Fruit fly (Drosophila melanogaster): Measurements from ENCODE around the gene PolA1.

The PolA1 gene

DNA sequence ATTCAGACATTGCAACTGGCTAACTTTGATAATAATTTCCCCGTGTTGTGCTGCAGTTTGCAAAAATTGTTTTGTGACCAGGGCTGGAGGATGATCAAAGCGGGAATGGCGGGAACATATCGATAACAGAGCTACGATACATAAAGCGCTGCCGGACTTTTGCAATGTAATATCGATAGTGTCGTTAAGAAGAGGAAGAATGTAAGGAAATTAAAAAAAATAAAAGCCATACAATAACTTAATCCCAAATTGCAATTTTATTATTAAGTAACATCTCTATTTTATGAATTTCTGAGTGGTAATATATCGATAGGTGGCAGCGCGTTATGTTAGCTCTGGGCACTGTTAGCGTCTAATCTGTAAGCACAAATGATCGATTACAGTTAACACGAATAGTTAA, at the start of gene PolA1:
Gene PolA1, minus strand, starts transcription at position 115 of the 400 bp plus-strand sequence.
- TF ChIP-seq CG17801 (GFP tag; optimal IDR thresholded peaks at IDR 0.05; ENCODE audit: partially characterized antibody), result no peak

DNA sequence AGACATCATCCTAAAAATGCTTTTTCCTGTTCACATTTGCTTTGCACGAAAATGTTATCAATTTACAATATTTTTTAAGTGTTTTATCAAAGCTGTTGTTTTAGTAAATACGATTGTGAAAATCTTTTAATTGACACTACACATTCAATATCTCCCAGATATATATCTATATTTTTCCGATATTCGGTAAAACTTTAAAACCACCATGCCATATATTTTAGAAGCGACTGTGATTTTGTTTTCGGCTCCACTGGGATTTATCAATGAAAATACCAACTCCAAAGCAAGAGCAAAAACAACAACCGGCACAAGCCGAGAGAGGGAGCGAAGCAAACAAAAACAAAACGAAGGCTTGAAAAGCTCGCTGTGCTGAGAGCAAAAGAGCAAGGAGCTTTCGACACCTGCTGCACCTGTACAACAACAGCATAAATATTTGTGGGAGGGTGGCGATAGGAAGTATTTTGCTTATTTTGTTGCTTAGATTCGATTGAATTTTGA, 48.4 kb upstream of the PolA1 start:
- no peak for TF ChIP-seq CG17801 (GFP tag; optimal IDR thresholded peaks at IDR 0.05; ENCODE audit: partially characterized antibody)

DNA sequence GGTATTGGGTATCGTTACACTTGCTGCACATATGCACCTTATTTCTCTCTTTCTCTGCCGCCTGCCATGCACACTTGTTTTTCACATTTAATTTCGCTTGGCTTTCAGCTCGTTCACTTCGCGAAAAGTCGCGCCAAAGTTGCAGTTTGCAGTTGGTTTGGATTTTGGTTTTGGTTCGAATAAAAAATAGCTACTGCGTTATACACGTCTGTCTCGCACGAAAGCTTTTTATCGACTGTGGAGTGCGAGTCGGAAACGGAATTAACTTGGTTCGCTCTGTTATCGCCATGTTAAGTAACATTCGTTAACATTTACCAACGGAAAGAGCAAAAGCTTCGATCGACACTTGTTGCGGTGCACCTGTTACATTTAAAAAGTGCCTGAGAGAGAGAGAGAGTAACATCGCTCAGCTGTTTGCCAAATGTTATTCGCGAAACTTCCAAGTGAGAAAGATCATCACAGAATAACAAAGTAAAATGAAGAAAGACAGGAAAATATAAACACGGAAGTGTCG, 47.9 kb upstream of the PolA1 start, which contains the start of gene CG31176:
Gene CG31176, minus strand, starts transcription at position 241 of the 514 bp plus-strand sequence.
- TF ChIP-seq CG17801 (GFP tag; optimal IDR thresholded peaks at IDR 0.05; ENCODE audit: partially characterized antibody), result no peak

DNA sequence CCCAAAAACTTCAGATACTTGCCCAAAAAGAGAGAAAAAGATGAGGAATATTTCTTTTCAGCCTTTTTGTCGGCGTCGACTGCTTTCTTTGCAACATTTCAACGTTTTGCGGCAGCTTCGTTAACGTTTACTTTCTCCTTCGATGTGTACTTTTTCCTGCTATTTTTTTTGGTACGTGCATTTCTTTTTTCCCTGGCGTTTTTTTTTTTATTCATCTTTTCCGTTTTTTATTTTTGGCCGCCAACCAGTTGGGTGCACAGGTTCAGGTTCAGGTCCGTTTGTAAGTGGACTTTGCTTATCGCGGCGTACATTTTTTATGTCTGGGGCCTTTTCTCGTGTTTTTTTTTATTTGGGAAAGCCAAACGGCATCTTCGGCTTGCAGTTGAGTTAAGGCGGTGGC, 32.9 kb upstream of the PolA1 start:
- TF ChIP-seq CG17801 (GFP tag; optimal IDR thresholded peaks at IDR 0.05; ENCODE audit: partially characterized antibody), result no peak

DNA sequence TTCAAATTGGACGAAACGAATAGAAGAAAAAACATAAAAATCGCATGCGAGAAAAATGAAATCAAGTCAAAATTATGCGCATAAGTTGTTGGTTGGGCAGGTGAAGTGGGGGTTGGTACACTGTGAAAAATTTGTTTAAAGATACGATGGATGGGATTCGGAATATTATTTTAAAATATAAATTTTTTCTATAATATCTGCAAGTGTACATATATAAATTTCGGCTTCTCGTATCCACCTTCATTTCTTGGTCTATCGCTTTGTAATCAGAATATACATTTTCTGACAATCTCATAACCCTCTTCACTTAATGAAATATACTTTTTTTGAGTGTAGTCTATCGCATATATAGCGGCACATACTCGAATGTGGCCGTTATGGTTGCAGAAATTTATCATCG, 31.8 kb upstream of the PolA1 start:
- TF ChIP-seq CG17801 (GFP tag; optimal IDR thresholded peaks at IDR 0.05; ENCODE audit: partially characterized antibody), result no peak

DNA sequence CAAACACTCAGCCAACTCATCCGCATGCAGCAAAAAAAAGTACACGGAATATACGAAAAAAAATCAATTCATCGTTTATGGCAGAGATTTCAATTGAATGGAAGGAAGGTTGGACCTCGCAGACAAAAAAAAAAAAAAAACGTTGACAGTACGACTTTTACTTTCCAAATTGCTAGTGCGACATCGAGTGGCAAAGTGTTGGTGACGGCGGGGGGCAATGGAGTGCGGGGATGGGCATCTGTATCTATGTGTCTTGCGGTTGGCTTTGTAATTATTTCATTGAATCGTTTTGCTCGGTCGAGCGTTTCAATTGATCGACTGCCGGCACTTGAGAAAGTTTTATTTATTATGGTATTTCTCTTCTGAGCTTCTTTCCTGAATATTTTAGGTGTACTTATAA, 30.0 kb upstream of the PolA1 start:
- TF ChIP-seq CG17801 (GFP tag; optimal IDR thresholded peaks at IDR 0.05; ENCODE audit: partially characterized antibody), result no peak

DNA sequence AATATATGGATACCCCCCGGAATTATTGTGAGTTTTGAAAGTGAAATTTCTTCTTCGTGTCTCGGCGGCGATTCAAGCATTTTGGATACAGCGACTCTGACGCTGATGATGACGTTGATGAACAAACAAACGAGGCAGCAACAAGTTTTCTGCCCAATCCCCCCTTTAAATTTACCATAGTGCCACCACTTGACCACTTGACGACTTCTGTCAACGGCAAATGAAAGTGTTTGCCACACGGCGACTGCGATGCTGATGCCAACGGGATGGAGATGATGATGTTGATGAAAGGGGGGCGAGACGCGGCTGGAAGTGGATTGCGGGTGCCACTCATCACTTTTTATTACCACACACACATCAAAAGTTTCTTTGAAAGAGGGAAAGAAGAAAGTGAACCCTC, 28.9 kb upstream of the PolA1 start:
- TF ChIP-seq CG17801 (GFP tag; optimal IDR thresholded peaks at IDR 0.05; ENCODE audit: partially characterized antibody), result no peak

DNA sequence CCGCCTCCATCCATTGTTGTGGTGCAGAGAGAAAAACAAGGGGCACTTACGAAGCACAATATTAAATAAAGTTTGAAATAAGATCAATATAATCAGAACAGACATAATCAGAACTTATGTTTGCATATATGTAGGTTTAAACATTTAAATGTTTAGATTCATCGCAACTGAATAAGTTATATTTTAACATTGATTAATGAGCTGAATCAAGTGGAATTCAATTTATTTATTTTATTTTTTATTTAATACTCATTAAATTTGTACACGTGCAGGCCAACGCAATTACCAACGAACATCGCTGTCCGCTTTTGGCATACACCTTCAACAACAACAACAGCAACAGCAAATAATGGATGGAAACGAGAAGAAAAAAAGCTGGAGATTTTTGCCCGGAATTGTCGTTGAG, 27.3 kb upstream of the PolA1 start:
- no peak for TF ChIP-seq CG17801 (GFP tag; optimal IDR thresholded peaks at IDR 0.05; ENCODE audit: partially characterized antibody)

DNA sequence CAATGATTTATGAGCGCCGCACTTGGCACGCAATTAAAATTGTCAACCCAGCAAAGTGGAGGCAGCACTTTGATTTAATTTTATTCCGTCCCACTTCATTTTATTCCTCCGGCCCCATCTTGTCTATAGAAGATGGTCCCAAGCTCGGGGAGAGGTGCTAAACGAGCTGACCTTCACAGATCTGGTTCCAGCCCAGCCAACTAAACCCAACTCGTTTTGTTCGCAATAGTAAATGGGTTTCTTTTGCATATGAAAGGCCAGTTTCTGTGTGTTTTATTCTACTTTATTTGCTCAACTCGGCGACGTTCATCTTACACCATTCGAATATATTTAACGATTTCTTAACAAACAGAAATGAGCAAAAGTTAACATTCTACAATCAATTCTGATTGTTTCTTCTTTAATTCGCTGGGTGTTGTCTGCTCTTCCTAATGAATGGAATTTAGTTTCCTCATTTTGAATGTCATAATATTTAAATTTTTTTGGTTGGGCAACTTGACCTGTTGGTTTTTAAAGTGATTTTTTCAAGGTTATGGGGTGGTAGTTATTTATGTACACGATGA, 21.6 kb upstream of the PolA1 start:
- TF ChIP-seq CG17801 (GFP tag; optimal IDR thresholded peaks at IDR 0.05; ENCODE audit: partially characterized antibody), result no peak

DNA sequence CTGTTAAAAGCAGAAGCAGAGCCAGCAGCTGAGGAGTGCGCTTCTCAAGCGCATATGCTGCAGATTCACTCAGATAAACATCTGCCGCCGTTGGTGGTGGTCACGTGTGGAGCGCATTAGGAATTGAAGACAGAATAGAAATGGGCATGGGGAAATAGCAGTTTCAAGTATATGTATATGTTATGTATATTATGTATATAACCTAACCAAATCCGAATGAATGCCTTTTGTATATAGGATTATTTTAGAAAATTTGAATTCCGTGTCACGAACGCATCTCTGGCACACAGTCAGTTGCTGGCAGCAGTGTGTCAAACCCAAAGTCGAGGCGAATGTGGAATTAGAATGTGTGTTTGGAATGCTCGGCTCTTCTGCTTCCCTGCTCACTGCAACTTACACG, 19.6 kb upstream of the PolA1 start:
- no peak for TF ChIP-seq CG17801 (GFP tag; optimal IDR thresholded peaks at IDR 0.05; ENCODE audit: partially characterized antibody)

DNA sequence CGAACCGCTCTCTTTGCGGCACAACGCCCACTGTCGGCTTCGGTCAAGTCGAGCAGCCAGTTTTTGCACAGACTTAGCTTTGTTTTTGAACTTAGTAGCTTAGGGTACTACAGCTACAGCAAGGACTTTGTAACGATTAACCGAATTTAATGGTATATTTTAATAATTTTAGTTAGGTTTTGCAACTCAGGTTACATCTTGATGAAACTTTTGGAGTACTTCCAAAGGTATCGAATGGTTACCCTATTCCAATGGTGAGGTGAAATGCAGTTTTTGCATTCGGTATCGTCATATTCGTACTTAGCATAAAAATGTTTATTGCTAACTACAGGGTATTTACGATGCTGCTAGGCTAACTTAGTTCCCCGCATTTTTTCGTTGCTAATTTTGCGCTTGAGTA, 17.0 kb upstream of the PolA1 start:
- no peak for TF ChIP-seq CG17801 (GFP tag; optimal IDR thresholded peaks at IDR 0.05; ENCODE audit: partially characterized antibody)

DNA sequence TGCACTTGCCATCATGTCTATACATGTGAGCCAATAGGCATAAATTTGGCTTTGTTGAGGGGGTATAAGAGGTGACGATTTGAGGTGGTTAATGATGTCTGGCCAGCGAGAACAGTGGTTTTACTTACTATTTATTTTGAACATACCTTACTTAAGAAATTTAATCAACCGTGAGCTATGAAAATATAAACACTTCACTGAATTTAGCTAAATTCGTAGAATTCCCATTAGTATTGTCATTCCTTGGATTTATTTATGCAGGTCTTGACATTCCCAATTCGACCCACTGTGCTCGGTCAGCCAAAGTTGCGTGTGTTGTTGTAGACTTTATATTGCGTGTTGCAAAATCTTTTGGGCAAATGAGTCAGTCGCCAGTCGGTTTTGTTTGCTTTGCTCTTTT, 16.4 kb upstream of the PolA1 start:
- TF ChIP-seq CG17801 (GFP tag; optimal IDR thresholded peaks at IDR 0.05; ENCODE audit: partially characterized antibody), result no peak

DNA sequence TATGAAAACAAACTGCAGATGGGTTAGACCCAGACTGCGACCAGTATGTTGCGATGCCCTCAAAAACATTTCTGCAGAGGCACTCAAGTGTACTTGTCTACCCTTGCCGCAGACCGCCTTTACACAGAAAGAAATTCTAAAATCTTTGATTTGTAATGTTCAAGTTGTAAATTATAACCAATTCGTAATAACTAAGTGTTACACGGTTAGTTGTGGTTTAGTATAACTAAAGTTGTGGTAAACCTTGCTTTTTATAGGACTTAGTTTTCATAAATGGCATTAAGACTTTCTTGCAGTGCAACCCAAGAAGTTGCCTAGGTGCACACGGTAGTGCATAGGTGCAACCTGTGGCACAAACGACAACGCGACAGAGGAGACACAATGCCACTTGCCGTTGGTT, 10.5 kb upstream of the PolA1 start:
- TF ChIP-seq CG17801 (GFP tag; optimal IDR thresholded peaks at IDR 0.05; ENCODE audit: partially characterized antibody), result no peak

DNA sequence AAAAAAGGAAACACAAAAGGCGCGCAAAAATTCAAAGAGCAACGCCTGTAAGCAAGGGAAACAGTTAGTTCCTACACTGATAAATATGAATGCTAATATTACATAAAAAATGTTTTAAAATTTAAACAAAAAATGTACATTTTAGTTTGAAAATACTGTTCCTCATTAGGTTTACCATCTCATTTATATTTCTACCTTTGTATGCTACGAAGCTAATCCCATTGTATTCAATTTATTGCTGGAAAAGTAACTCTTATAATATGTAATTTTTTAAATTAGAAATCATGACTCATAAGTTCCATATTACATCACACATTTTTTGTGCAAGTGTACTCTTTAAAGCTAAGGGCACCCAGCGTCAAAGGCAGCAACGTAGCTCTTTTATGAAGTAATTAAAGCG, 7.8 kb upstream of the PolA1 start:
- no peak for TF ChIP-seq CG17801 (GFP tag; optimal IDR thresholded peaks at IDR 0.05; ENCODE audit: partially characterized antibody)

DNA sequence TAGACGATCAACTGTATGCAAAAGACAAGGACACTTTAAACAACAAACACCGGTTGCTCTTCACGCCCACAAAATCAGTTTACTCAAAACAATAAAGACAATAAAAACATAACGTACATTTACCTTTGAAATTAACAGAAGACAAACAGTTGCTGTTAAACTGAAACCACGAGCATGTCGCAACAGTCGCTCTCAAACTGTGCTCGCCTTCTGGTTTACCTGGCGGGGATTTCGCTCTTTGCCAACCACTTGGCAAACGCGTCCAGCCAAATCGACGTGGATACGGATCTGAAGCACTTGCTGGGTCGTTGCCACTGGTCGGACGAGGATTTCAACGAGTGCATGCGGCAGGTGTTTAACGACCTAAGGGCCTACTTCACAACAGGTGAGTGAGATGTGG, 6.1 kb downstream of the PolA1 start:
- no peak for TF ChIP-seq CG17801 (GFP tag; optimal IDR thresholded peaks at IDR 0.05; ENCODE audit: partially characterized antibody)

DNA sequence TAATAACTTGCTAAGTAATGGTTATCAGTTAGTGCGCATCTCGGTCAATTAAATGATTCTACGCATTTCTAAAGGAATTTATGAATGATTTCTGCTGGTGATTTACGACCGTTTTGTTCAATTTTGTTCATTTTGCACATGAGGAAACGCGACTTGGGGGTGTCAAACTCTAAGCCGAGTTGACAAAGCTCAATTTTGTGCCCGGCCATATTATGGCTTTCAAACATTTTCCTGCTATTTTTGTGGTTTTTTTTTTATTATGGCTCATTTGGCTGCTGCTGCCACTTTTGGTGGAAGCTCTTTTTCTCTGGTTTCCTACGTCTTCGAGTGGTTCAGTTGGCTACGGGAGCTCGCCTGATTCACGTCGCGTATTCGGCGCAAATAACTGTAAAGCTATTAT, 7.5 kb downstream of the PolA1 start, which contains the start of gene Jhbp16:
Gene Jhbp16, plus strand, starts transcription at position 301 of the 400 bp plus-strand sequence.
- no peak for TF ChIP-seq CG17801 (GFP tag; optimal IDR thresholded peaks at IDR 0.05; ENCODE audit: partially characterized antibody)

DNA sequence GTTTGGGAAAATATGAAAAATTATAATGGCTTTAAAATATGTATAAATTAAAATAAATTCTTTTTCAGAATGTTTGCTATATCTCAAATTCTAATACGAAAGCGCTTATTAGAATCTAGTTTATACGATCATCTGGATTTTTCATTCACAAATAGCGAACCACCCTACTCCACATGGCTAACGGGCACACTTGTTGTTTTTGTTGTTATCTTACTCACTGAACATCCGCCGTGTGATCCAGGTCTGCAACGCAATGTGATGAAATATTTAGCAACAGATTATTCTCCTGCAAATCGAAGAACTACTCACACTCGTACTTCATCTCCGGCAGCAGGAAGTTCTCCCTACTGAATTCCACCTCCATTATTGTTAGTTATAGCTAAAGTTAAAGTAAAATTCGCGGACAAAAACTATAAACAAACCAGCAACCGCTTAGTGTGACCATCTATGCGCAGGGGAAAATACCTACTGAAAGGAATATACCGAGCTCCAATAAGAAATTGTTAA, 9.0 kb downstream of the PolA1 start, which contains the start of gene Archease:
Gene Archease, minus strand, starts transcription at position 472 of the 507 bp plus-strand sequence.
- peak; percentile 70 for TF ChIP-seq CG17801 (GFP tag; optimal IDR thresholded peaks at IDR 0.05; ENCODE audit: partially characterized antibody)

Data from ovary, adult (tissue).